Worm (Caenorhabditis elegans) whole organism, L4 larva: Measurements from ENCODE around the gene F39F10.5.

Source experiments
- D1046.2 ChIP-seq: fragments of 200-800 bp; sonication (Bioruptor generic); IDR thresholded peaks from 2 replicates; pipeline ENCODE4 v1.3.6; 2022; ENCODE audit warnings: missing genetic modification characterization, missing compliant biosample characterization
- F37D6.2 ChIP-seq: sonication (generic microtip); optimal IDR thresholded peaks from 2 replicates; lab custom pipeline; 2016; ENCODE audit warnings: mild to moderate bottlenecking, missing genetic modification characterization, missing compliant biosample characterization
- F44E2.7 ChIP-seq: fragments of 200-800 bp; sonication (Bioruptor generic); IDR thresholded peaks from 2 replicates; pipeline ENCODE4 v2.1.2; 2022; ENCODE audit warnings: missing genetic modification characterization, missing compliant biosample characterization
- Y48G9A.11 ChIP-seq: fragments of 200-800 bp; sonication (Bioruptor generic); IDR thresholded peaks from 2 replicates; pipeline ENCODE4 v1.3.6; 2022; ENCODE audit warnings: missing genetic modification reagents, missing genetic modification characterization, missing compliant biosample characterization
- Y5F2A.4 ChIP-seq: fragments of 200-800 bp; sonication (Bioruptor generic); optimal IDR thresholded peaks from 2 replicates; lab custom pipeline; 2018; ENCODE audit warnings: mild to moderate bottlenecking, missing genetic modification characterization, missing compliant biosample characterization
- Y75B8A.6 ChIP-seq: fragments of 200-800 bp; sonication (Bioruptor generic); IDR thresholded peaks from 2 replicates; pipeline ENCODE4 v1.3.6; 2022; ENCODE audit warnings: missing genetic modification reagents, missing genetic modification characterization, missing compliant biosample characterization
- aha-1 ChIP-seq: fragments of 150-350 bp; peaks from one replicate; lab custom pipeline; 2014; ENCODE audit warnings: missing biosample characterization, missing genetic modification characterization
- arid-1 ChIP-seq: fragments of 200-800 bp; sonication (Bioruptor generic); conservative IDR thresholded peaks from 2 replicates; pipeline ENCODE4 v1.3.6; 2022; ENCODE audit warnings: missing genetic modification reagents, missing genetic modification characterization, missing compliant biosample characterization
- ceh-20 ChIP-seq: fragments of 200-800 bp; sonication (Bioruptor generic); IDR thresholded peaks from 2 replicates; pipeline ENCODE4 v1.3.6; 2022; ENCODE audit warnings: missing genetic modification reagents, missing genetic modification characterization, missing compliant biosample characterization
- ceh-44 ChIP-seq: fragments of 200-800 bp; sonication (Bioruptor generic); IDR thresholded peaks from 2 replicates; pipeline ENCODE4 v1.3.6; 2022; ENCODE audit warnings: missing genetic modification reagents, missing genetic modification characterization, missing compliant biosample characterization
- ctbp-1 ChIP-seq: fragments of 200-800 bp; sonication (Bioruptor generic); IDR thresholded peaks from 2 replicates; pipeline ENCODE4 v1.3.6; 2022; ENCODE audit warnings: missing genetic modification reagents, missing genetic modification characterization, missing compliant biosample characterization
- dmd-6 ChIP-seq: fragments of 200-800 bp; sonication (Bioruptor generic); IDR thresholded peaks from 2 replicates; pipeline ENCODE4 v1.3.6; 2022; ENCODE audit warnings: missing genetic modification reagents, missing genetic modification characterization, missing compliant biosample characterization
- dpl-1 ChIP-seq: fragments of 150-350 bp; optimal IDR thresholded peaks from 2 replicates; lab custom pipeline; 2014; ENCODE audit warnings: missing biosample characterization, missing genetic modification reagents, missing genetic modification characterization
- duxl-1 ChIP-seq: sonication (generic microtip); optimal IDR thresholded peaks from 2 replicates; lab custom pipeline; 2016; ENCODE audit warnings: mild to moderate bottlenecking, missing genetic modification characterization, moderate library complexity, missing compliant biosample characterization; ENCODE audit not compliant: poor library complexity
- egl-43 ChIP-seq: fragments of 200-800 bp; sonication (Bioruptor generic); IDR thresholded peaks from 2 replicates; pipeline ENCODE4 v1.3.6; 2022; ENCODE audit warnings: missing genetic modification reagents, missing genetic modification characterization, missing compliant biosample characterization
- gei-8 ChIP-seq: fragments of 200-800 bp; sonication (Bioruptor generic); optimal IDR thresholded peaks from 2 replicates; lab custom pipeline; 2018; ENCODE audit warnings: mild to moderate bottlenecking, missing genetic modification characterization, missing compliant biosample characterization
- hif-1 ChIP-seq, 2 experiments: sonication (generic microtip); optimal IDR thresholded peaks; 2 replicates each; lab custom pipeline; 2016 to 2017; ENCODE audit warnings: missing compliant biosample characterization in 2 of 2, missing genetic modification characterization in 2 of 2, missing genetic modification reagents in 2 of 2, missing genotype in 2 of 2, mild to moderate bottlenecking in 1 of 2
- hlh-11 ChIP-seq: fragments of 200-800 bp; sonication (Bioruptor generic); optimal IDR thresholded peaks from 2 replicates; lab custom pipeline; 2018; ENCODE audit warnings: mild to moderate bottlenecking, missing genetic modification characterization, missing compliant biosample characterization
- hlh-30 ChIP-seq: sonication (generic microtip); optimal IDR thresholded peaks from 2 replicates; lab custom pipeline; 2017; ENCODE audit warnings: antibody characterized with exemption, mild to moderate bottlenecking, missing genetic modification characterization, missing compliant biosample characterization; ENCODE audit not compliant: insufficient read depth
- hmg-1.1 ChIP-seq: fragments of 200-800 bp; sonication (Bioruptor generic); IDR thresholded peaks from 2 replicates; pipeline ENCODE4 v1.3.6; 2022; ENCODE audit warnings: missing genetic modification reagents, missing genetic modification characterization, missing compliant biosample characterization
- lim-7 ChIP-seq: fragments of 200-800 bp; sonication (Bioruptor generic); IDR thresholded peaks from 2 replicates; pipeline ENCODE4 v1.3.6; 2022; ENCODE audit warnings: missing genetic modification characterization, missing compliant biosample characterization
- lin-1 ChIP-seq: fragments of 200-800 bp; sonication (Bioruptor generic); IDR thresholded peaks from 2 replicates; pipeline ENCODE4 v1.3.6; 2022; ENCODE audit warnings: missing genetic modification reagents, missing genetic modification characterization, missing compliant biosample characterization
- lin-15B ChIP-seq: fragments of 150-350 bp; sonication (generic microtip); optimal IDR thresholded peaks from 3 replicates; lab custom pipeline; 2014; ENCODE audit warnings: missing biosample characterization, missing genetic modification characterization
- lin-38 ChIP-seq: fragments of 200-800 bp; sonication (Bioruptor generic); IDR thresholded peaks from 2 replicates; pipeline ENCODE4 v1.3.6; 2022; ENCODE audit warnings: missing genetic modification reagents, missing genetic modification characterization, missing compliant biosample characterization
- lir-3 ChIP-seq: sonication (generic microtip); optimal IDR thresholded peaks from 2 replicates; lab custom pipeline; 2016; ENCODE audit warnings: mild to moderate bottlenecking, missing genetic modification characterization, missing compliant biosample characterization
- lsy-2 ChIP-seq, 2 experiments: fragments of 150-350 bp in 1 of 2; sonication (generic microtip) in 1 of 2; optimal IDR thresholded peaks; 2 replicates each; lab custom pipeline; 2014 to 2017; ENCODE audit warnings: missing biosample characterization in 2 of 2, missing genetic modification characterization in 2 of 2
- madf-5 ChIP-seq, 2 experiments: fragments of 200-800 bp; sonication (Bioruptor generic); IDR thresholded peaks; 2 replicates each; pipeline ENCODE4 v1.3.6; 2022; ENCODE audit warnings: missing compliant biosample characterization in 2 of 2, missing genetic modification characterization in 2 of 2
- mxl-2 ChIP-seq: fragments of 200-800 bp; sonication (Bioruptor generic); conservative IDR thresholded peaks from 2 replicates; pipeline ENCODE4 v1.3.6; 2022; ENCODE audit warnings: missing genetic modification reagents, missing genetic modification characterization, missing compliant biosample characterization
- mxl-3 ChIP-seq: fragments of 200-800 bp; sonication (Bioruptor generic); optimal IDR thresholded peaks from 2 replicates; lab custom pipeline; 2018; ENCODE audit warnings: mild to moderate bottlenecking, missing genetic modification characterization, missing compliant biosample characterization
- nhr-102 ChIP-seq: sonication (generic microtip); optimal IDR thresholded peaks from 2 replicates; lab custom pipeline; 2016; ENCODE audit warnings: mild to moderate bottlenecking, missing genetic modification characterization, moderate library complexity, missing compliant biosample characterization
- nhr-42 ChIP-seq: fragments of 200-800 bp; sonication (Bioruptor generic); IDR thresholded peaks from 2 replicates; pipeline ENCODE4 v1.3.6; 2022; ENCODE audit warnings: missing genetic modification characterization, missing compliant biosample characterization
- nhr-48 ChIP-seq: sonication (generic microtip); optimal IDR thresholded peaks from 2 replicates; lab custom pipeline; 2016; ENCODE audit warnings: mild to moderate bottlenecking, missing genetic modification characterization, missing compliant biosample characterization
- nhr-6 ChIP-seq: fragments of 150-350 bp; optimal IDR thresholded peaks from 2 replicates; lab custom pipeline; 2014; ENCODE audit warnings: missing biosample characterization, missing genetic modification characterization
- pha-4 ChIP-seq, 2 experiments: fragments of 150-350 bp in 1 of 2; fragments of 200-800 bp in 1 of 2; sonication (Bioruptor generic) in 1 of 2; IDR thresholded peaks in 1 of 2; optimal IDR thresholded peaks in 1 of 2; 2 replicates each; pipeline versions ENCODE4 v1.3.6 to Lab custom; 2014 to 2022; ENCODE audit warnings: missing genetic modification characterization in 2 of 2, missing genetic modification reagents in 2 of 2, missing biosample characterization in 1 of 2, missing compliant biosample characterization in 1 of 2
- rbr-2 ChIP-seq: sonication (generic microtip); optimal IDR thresholded peaks from 2 replicates; lab custom pipeline; 2016; ENCODE audit warnings: missing genotype, missing genetic modification characterization, missing compliant biosample characterization
- skn-1 ChIP-seq: fragments of 150-350 bp; optimal IDR thresholded peaks from 2 replicates; lab custom pipeline; 2014; ENCODE audit warnings: missing biosample characterization, missing genetic modification characterization
- snpc-1.2 ChIP-seq: fragments of 200-800 bp; sonication (Bioruptor generic); IDR thresholded peaks from 2 replicates; pipeline ENCODE4 v1.3.6; 2022; ENCODE audit warnings: missing genetic modification reagents, missing genetic modification characterization, missing compliant biosample characterization
- snpc-4 ChIP-seq: fragments of 150-350 bp; optimal IDR thresholded peaks from 2 replicates; lab custom pipeline; 2014; ENCODE audit warnings: missing biosample characterization, missing genetic modification characterization
- spr-3 ChIP-seq: fragments of 200-800 bp; sonication (Bioruptor generic); optimal IDR thresholded peaks from 2 replicates; lab custom pipeline; 2018; ENCODE audit warnings: mild to moderate bottlenecking, missing genetic modification characterization, missing compliant biosample characterization
- unc-130 ChIP-seq: sonication (generic microtip); optimal IDR thresholded peaks from 2 replicates; lab custom pipeline; 2016; ENCODE audit warnings: missing genetic modification reagents, missing genetic modification characterization, missing compliant biosample characterization
- unc-62 ChIP-seq, 3 experiments: fragments of 150-350 bp in 1 of 3; sonication (generic microtip); optimal IDR thresholded peaks in 2 of 3; peaks in 1 of 3; 1 replicate in 1 of 3; 2 replicates in 2 of 3; lab custom pipeline; 2014 to 2017; ENCODE audit warnings: missing biosample characterization in 3 of 3, missing genetic modification characterization in 3 of 3, missing genetic modification reagents in 3 of 3, missing genotype in 1 of 3
- vab-7 ChIP-seq: fragments of 200-800 bp; sonication (Bioruptor generic); IDR thresholded peaks from 2 replicates; pipeline ENCODE4 v1.3.6; 2022; ENCODE audit warnings: missing genetic modification reagents, missing genetic modification characterization, missing compliant biosample characterization
- zfp-3 ChIP-seq: fragments of 200-800 bp; sonication (Bioruptor generic); conservative IDR thresholded peaks from 2 replicates; pipeline ENCODE4 v1.3.6; 2022; ENCODE audit warnings: missing genetic modification reagents, missing genetic modification characterization, missing compliant biosample characterization
- ztf-7 ChIP-seq: fragments of 150-350 bp; optimal IDR thresholded peaks from 2 replicates; lab custom pipeline; 2014; ENCODE audit warnings: missing biosample characterization, missing genetic modification characterization

The F39F10.5 gene

DNA sequence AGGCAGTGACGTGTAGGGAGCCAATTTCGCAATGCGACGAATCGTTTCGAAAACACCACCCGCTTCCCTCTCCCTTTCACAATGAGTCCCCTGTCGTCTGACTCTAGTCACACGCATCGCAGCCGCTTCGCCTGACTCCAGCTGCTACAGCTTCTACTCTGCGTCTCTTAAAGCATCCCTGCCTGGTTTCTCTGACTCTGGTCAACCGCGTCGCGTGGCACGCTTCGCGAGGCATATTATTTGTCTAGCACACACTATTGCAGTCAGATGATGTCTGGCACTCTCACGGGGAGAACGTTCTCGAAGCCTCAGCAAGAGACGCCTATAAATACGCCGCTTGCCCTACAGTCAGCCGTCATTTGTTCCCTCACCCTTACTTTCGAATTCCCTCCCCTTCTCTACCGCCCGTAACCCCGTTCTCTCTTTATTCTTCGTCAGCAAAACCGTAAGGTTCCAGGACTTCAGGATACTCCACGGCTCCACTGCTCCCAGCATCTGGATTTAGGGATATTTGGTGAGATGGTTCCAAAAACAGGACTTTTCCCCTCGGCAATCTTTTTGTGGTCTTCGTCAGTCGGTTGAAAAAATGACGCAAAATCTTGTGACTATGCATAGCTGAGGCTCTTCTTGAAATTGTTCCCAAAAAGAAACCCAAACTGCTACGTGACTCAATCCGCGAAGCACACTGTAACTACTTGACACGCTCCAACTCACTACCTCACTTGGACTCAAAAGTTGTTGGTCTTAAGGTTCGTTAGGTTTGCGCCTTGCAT lies 16.2 kb upstream of the F39F10.5 start (continued):
- peak; percentile 68 for TF ChIP-seq dpl-1 (GFP tag; lab: Kevin White, UChicago)
- peak; percentile 85 for TF ChIP-seq zfp-3 (GFP tag; lab: Robert Waterston, UW)
- peak; percentile 81 for TF ChIP-seq ztf-7 (tag; lab: Kevin White, UChicago)
- TF ChIP-seq lin-38 (GFP tag; lab: Robert Waterston, UW): peak; percentile 71
- TF ChIP-seq skn-1 (tag; lab: Kevin White, UChicago): peak; percentile 45
- TF ChIP-seq D1046.2: peak; percentile 77; the same call in 1 of the 2 replicates
- peak; percentile 98 for TF ChIP-seq dmd-6
- TF ChIP-seq nhr-102 (tag; lab: Kevin White, UChicago): peak; percentile 95

DNA sequence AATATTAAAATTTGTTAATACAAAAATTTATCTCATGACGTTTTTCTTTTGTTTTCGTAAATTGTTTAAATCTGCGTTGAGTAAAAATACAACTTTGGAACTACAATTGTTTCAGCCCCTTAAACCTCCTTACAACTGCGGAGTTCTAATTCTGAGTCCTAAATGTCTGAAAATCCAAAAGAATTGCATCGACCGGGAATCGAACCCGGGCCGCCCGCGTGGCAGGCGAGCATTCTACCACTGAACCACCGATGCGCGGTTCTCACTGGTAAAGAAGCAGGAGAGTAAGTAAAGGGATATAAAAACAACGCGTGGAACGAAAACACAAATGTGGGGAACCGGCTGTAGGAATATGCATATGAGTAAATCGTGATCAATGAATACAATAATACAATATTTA lies 14.5 kb upstream of the F39F10.5 start:
- TF ChIP-seq madf-5 (GFP tag; IDR thresholded peaks at IDR 0.05; lab: Robert Waterston, UW) (peak in 1 of 2 experiments; percentile 55; a peak in 1 of 4 replicates), F44E2.7 (GFP tag; lab: Robert Waterston, UW) (0 out of 2 replicates have a peak, but pooled peaks have one; percentile 53), mxl-2 (GFP tag; lab: Robert Waterston, UW) (peak; percentile 42; the same call in 1 of the 2 replicates), unc-62 (GFP tag; optimal IDR thresholded peaks at IDR 0.05 in 1 of 2; lab: Kevin White, UChicago) (peak in 1 of 2 experiments; percentile 81), unc-62 (tag; optimal IDR thresholded peaks at IDR 0.05; lab: Kevin White, UChicago) (no peak), zfp-3 (GFP tag; lab: Robert Waterston, UW) (0 out of 2 replicates have a peak, but pooled peaks have one; percentile 14), hlh-30 (tag; lab: Kevin White, UChicago) (peak; percentile 75), lir-3 (tag; lab: Kevin White, UChicago) (no peak), ceh-44 (GFP tag; lab: Robert Waterston, UW) (0 out of 2 replicates have a peak, but pooled peaks have one; percentile 68), mxl-3 (GFP tag; lab: Kevin White, UChicago) (peak; percentile 22), hif-1 (tag; optimal IDR thresholded peaks at IDR 0.05; lab: Kevin White, UChicago) (no peak), ctbp-1 (GFP tag; lab: Robert Waterston, UW) (peak; percentile 68; the same call in 1 of the 2 replicates), snpc-4 (tag; lab: Kevin White, UChicago) (no peak), spr-3 (GFP tag; lab: Kevin White, UChicago) (peak; percentile 1), gei-8 (GFP tag; lab: Kevin White, UChicago) (peak; percentile 28), hlh-11 (tag; lab: Kevin White, UChicago) (peak; percentile 52), unc-130 (GFP tag; lab: Kevin White, UChicago) (peak; percentile 47), nhr-42 (GFP tag; lab: Robert Waterston, UW) (no peak), vab-7 (peak; percentile 79), lsy-2 (tag; optimal IDR thresholded peaks at IDR 0.05; lab: Kevin White, UChicago) (no peak), snpc-1.2 (GFP tag; lab: Robert Waterston, UW) (peak; percentile 75), duxl-1 (tag; lab: Kevin White, UChicago) (no peak), lim-7 (GFP tag; lab: Robert Waterston, UW) (peak; percentile 83), nhr-48 (tag; lab: Kevin White, UChicago) (peak; percentile 9), egl-43 (peak; percentile 91), aha-1 (tag; lab: Kevin White, UChicago) (peak; percentile 97), Y5F2A.4 (GFP tag; lab: Kevin White, UChicago) (peak; percentile 36), nhr-6 (tag; lab: Kevin White, UChicago) (peak; percentile 1), F37D6.2 (tag; lab: Kevin White, UChicago) (peak; percentile 20), pha-4 (GFP tag; IDR thresholded peaks at IDR 0.05; lab: Robert Waterston, UW) (peak; percentile 53; the same call in 1 of the 2 replicates), pha-4 (tag; optimal IDR thresholded peaks at IDR 0.05; lab: Kevin White, UChicago) (no peak), ceh-20 (GFP tag; lab: Robert Waterston, UW) (peak; percentile 67; the same call in 1 of the 2 replicates), rbr-2 (tag; lab: Kevin White, UChicago) (peak; percentile 69), Y75B8A.6 (GFP tag; lab: Robert Waterston, UW) (0 out of 2 replicates have a peak, but pooled peaks have one; percentile 17), lin-15B (no peak), dmd-6 (peak; percentile 45), Y48G9A.11 (GFP tag; lab: Robert Waterston, UW) (peak; percentile 68; the same call in 1 of the 2 replicates), lin-1 (peak; percentile 43; the same call in 1 of the 2 replicates), arid-1 (GFP tag; lab: Robert Waterston, UW) (no peak; the same call in 1 of the 2 replicates), D1046.2 (no peak), hmg-1.1 (peak; percentile 71)
